Worm (Caenorhabditis elegans) whole organism, L3 larva: ENCODE results near the gene lurp-1.

Experiments
- ama-1 ChIP-seq: fragments of 150-350 bp; optimal IDR thresholded peaks from 2 replicates; lab custom pipeline; 2018
- ceh-82 ChIP-seq: fragments of 150-350 bp; optimal IDR thresholded peaks from 2 replicates; lab custom pipeline; 2014; ENCODE audit warnings: missing biosample characterization, missing genetic modification characterization
- fkh-10 ChIP-seq: sonication (generic microtip); optimal IDR thresholded peaks from 2 replicates; lab custom pipeline; 2017; ENCODE audit warnings: missing biosample characterization, missing genetic modification reagents, missing genetic modification characterization
- fkh-2 ChIP-seq: fragments of 150-350 bp; optimal IDR thresholded peaks from 2 replicates; lab custom pipeline; 2014; ENCODE audit warnings: missing biosample characterization, missing genetic modification reagents, missing genetic modification characterization
- jun-1 ChIP-seq: fragments of 150-350 bp; optimal IDR thresholded peaks from 2 replicates; lab custom pipeline; 2014; ENCODE audit warnings: missing biosample characterization, missing genetic modification reagents, missing genetic modification characterization
- mdl-1 ChIP-seq: fragments of 150-350 bp; optimal IDR thresholded peaks from 2 replicates; lab custom pipeline; 2014; ENCODE audit warnings: missing biosample characterization, missing genetic modification characterization
- nhr-28 ChIP-seq: fragments of 150-350 bp; optimal IDR thresholded peaks from 2 replicates; lab custom pipeline; 2014; ENCODE audit warnings: missing biosample characterization, missing genetic modification characterization
- skn-1 ChIP-seq: fragments of 150-350 bp; optimal IDR thresholded peaks from 2 replicates; lab custom pipeline; 2014; ENCODE audit warnings: missing biosample characterization, missing genetic modification characterization
- ztf-4 ChIP-seq: fragments of 150-350 bp; optimal IDR thresholded peaks from 2 replicates; lab custom pipeline; 2014; ENCODE audit warnings: missing biosample characterization, missing genetic modification characterization

DNA sequence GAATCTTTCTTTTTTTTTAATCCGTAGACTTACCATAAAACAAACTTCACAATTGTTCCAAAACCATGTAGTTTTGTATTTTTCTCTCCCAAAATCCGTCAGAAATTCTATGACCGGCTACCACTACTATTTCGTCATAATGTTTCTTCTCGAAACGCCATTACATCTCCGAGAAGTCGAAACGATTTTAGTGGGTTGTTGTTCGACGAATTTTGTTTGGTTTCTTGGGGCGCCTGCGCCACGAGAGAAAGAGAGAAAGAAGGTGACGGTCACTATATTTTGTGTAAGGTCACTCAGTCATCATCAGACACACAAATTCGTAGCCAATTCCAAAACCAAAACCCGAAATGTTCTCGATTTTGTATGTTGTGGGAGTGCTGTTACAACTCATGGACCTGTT lies 6.4 kb downstream of the lurp-1 start:
- TF ChIP-seq fkh-10 (GFP tag; lab: Kevin White, UChicago) = no peak
- no peak for TF ChIP-seq ztf-4 (tag; lab: Kevin White, UChicago)
- no peak for TF ChIP-seq fkh-2 (tag; lab: Kevin White, UChicago)
- TF ChIP-seq ceh-82 (tag; lab: Kevin White, UChicago) = no peak
- no peak for TF ChIP-seq jun-1 (tag; lab: Kevin White, UChicago)
- TF ChIP-seq mdl-1 (tag; lab: Kevin White, UChicago) = no peak
- TF ChIP-seq skn-1 = no peak
- no peak for TF ChIP-seq ama-1 (lab: Kevin White, UChicago)
- no peak for TF ChIP-seq nhr-28
